Fruit fly (Drosophila melanogaster): Measurements from ENCODE around the gene ppk.

The ppk gene

DNA sequence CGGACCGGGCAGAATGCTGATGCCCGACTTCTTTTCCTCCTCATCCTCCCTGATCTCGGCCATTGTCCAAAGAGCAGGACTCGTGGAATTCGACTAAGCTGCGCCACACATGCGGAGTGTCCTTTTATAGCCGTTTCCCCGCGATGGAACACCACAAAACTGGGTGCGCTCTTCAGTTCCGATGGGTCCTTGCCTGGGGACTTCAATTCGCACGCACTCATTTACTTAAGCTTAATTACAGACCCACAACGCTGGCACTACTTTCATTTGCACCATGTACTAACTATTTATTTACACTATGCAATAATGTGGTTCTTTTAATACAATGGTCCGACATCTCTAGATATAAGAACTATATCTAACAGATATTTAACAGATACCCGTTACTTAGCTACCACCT is at the start of gene ppk:
Gene ppk, minus strand, starts transcription at position 101 of the 400 bp plus-strand sequence.
- TF ChIP-seq ovo (GFP tag; optimal IDR thresholded peaks at IDR 0.05): no peak
- TF ChIP-seq CG12768 (GFP tag; optimal IDR thresholded peaks at IDR 0.05): no peak
- TF ChIP-seq CG14711 (tag; optimal IDR thresholded peaks at IDR 0.05): no peak
- TF ChIP-seq Hr96 (GFP tag; optimal IDR thresholded peaks at IDR 0.05): no peak
- no peak for TF ChIP-seq CG5204 (GFP tag; optimal IDR thresholded peaks at IDR 0.05)
- no peak for TF ChIP-seq CG7101 (tag; optimal IDR thresholded peaks at IDR 0.05)
- TF ChIP-seq bab1 (GFP tag; optimal IDR thresholded peaks at IDR 0.05): no peak
- TF ChIP-seq kay (GFP tag; ENCODE audit: borderline replicate concordance): no peak
- TF ChIP-seq pad (GFP tag; optimal IDR thresholded peaks at IDR 0.05): no peak
- TF ChIP-seq cnc (optimal IDR thresholded peaks at IDR 0.05): no peak
- TF ChIP-seq Mnt (GFP tag; optimal IDR thresholded peaks at IDR 0.05): no peak
- TF ChIP-seq Crg-1 (GFP tag; optimal IDR thresholded peaks at IDR 0.05): no peak
- no peak for TF ChIP-seq cic (GFP tag; optimal IDR thresholded peaks at IDR 0.05)
- no peak for TF ChIP-seq tj (GFP tag; optimal IDR thresholded peaks at IDR 0.05)
- TF ChIP-seq CG7045 (GFP tag; optimal IDR thresholded peaks at IDR 0.05): no peak
- TF ChIP-seq Clk (GFP tag; optimal IDR thresholded peaks at IDR 0.05): no peak
- no peak for TF ChIP-seq CG11617 (GFP tag; optimal IDR thresholded peaks at IDR 0.05)

dm6 chr2L:14430138-14430815 is 49.3 kb upstream of the ppk start:
- TF ChIP-seq toe (GFP tag; optimal IDR thresholded peaks at IDR 0.05) (no peak), cnc (optimal IDR thresholded peaks at IDR 0.05) (no peak), cic (GFP tag; optimal IDR thresholded peaks at IDR 0.05) (no peak), CG12768 (GFP tag; optimal IDR thresholded peaks at IDR 0.05) (no peak), pad (GFP tag; optimal IDR thresholded peaks at IDR 0.05) (no peak), CG7101 (tag; optimal IDR thresholded peaks at IDR 0.05) (no peak), Crg-1 (GFP tag; optimal IDR thresholded peaks at IDR 0.05) (no peak), CG14711 (tag; optimal IDR thresholded peaks at IDR 0.05) (no peak), Hr96 (GFP tag; optimal IDR thresholded peaks at IDR 0.05) (no peak), ovo (GFP tag; optimal IDR thresholded peaks at IDR 0.05) (no peak), CG11617 (GFP tag; optimal IDR thresholded peaks at IDR 0.05) (no peak), Mnt (GFP tag; optimal IDR thresholded peaks at IDR 0.05) (no peak), CG5204 (GFP tag; optimal IDR thresholded peaks at IDR 0.05) (no peak), CG1620 (GFP tag; optimal IDR thresholded peaks at IDR 0.05) (no peak), tj (GFP tag; optimal IDR thresholded peaks at IDR 0.05) (no peak), CG7045 (GFP tag; optimal IDR thresholded peaks at IDR 0.05) (no peak), kay (GFP tag; ENCODE audit: borderline replicate concordance) (no peak), CG33017 (tag; optimal IDR thresholded peaks at IDR 0.05) (no peak)

DNA sequence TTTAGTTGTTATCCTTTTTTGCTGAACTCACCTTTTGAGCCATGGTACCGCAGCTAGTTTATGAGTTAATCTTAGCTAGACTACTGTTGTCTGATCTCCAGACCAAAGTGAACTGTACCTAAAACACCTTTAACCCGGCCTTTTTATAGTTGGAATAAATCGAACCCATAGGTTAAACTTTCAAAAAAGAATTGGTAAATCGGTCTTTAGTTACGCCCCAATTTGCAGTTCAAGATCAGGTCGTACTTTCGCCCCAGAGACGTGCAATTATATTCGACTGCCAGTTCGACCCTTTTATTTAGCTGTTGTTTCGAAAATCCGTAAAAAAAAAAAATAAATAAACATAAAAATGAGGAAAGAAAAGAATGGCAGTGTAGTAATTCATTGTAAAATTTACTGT is 44.1 kb upstream of the ppk start, which contains the start of gene Cpr35B:
Gene Cpr35B, minus strand, starts transcription at position 101 of the 400 bp plus-strand sequence.
- TF ChIP-seq CG7101 (tag; optimal IDR thresholded peaks at IDR 0.05) (no peak), cnc (optimal IDR thresholded peaks at IDR 0.05) (no peak), Clk (GFP tag; optimal IDR thresholded peaks at IDR 0.05) (no peak), pad (GFP tag; optimal IDR thresholded peaks at IDR 0.05) (no peak), toe (GFP tag; optimal IDR thresholded peaks at IDR 0.05) (no peak), Mnt (GFP tag; optimal IDR thresholded peaks at IDR 0.05) (no peak)

DNA sequence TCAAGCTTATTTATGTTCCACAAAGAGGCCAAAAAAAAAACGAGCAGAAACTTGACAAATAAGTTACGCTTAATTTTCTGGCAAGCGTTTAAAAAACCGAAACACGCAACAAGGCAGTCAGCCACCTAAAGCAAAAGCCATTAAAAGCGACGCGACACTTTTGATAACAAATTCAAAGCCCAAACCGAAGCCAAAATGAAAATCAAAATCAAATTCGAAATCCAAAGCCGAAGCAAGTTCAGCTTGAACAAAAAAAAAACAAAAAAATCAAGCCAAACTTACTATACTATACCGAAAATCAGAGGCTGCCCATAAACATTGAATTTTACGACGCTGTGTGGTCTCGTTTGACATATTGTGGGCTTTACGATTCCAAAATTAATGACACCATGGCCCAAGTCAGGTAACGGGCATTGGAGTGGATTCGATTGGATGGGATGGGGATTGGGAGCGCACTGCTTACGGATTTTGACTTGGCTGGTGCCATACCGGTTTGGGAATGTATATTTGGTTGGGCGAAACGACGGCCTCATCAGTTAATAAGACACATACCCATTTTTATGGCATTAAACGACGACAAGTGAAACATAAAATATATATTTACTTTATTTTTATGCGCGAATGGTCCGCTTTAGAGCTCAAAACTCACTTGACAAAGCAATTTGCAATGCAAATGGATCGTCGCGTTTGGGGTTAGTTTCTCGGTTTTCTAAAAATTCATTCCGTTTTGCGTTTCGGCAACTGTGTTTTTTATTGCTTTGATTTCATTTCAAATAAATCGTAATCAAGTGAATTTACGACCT is 41.3 kb upstream of the ppk start:
- TF ChIP-seq kay (GFP tag; ENCODE audit: borderline replicate concordance) (no peak), cic (GFP tag; optimal IDR thresholded peaks at IDR 0.05) (no peak), Mnt (GFP tag; optimal IDR thresholded peaks at IDR 0.05) (no peak), CG7101 (tag; optimal IDR thresholded peaks at IDR 0.05) (no peak), CG7045 (GFP tag; optimal IDR thresholded peaks at IDR 0.05) (no peak), cnc (optimal IDR thresholded peaks at IDR 0.05) (no peak), toe (GFP tag; optimal IDR thresholded peaks at IDR 0.05) (no peak), CG12768 (GFP tag; optimal IDR thresholded peaks at IDR 0.05) (no peak), CG33017 (tag; optimal IDR thresholded peaks at IDR 0.05) (no peak), ovo (GFP tag; optimal IDR thresholded peaks at IDR 0.05) (no peak), Hr96 (GFP tag; optimal IDR thresholded peaks at IDR 0.05) (no peak), bab1 (GFP tag; optimal IDR thresholded peaks at IDR 0.05) (no peak)

DNA sequence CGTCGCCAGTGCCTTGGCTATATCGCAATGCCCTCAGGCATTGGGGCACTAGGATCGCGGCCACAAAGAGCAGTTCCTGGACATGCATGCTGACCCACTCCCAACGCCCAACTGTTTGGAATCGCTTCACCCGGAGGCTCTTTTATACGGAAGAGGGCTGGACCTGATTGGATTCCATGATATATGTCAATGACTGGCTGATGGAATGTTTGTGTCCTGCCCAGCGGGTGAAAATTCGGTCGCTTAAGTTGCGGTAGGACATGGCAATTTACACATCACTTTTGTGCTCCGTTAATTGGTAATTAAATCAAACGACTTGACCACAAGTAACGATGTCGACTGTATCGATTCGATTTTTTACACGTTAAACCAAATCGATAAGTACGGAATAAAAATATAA is 36.3 kb upstream of the ppk start, which contains the start of gene Pburs:
Gene Pburs, minus strand, starts transcription at position 101 of the 400 bp plus-strand sequence.
- no peak for TF ChIP-seq CG33017 (tag; optimal IDR thresholded peaks at IDR 0.05)

dm6 chr2L:14414291-14414893 is 33.4 kb upstream of the ppk start:
- TF ChIP-seq CG7101 (tag; optimal IDR thresholded peaks at IDR 0.05) (no peak), cnc (optimal IDR thresholded peaks at IDR 0.05) (no peak), CG14711 (tag; optimal IDR thresholded peaks at IDR 0.05) (no peak), ovo (GFP tag; optimal IDR thresholded peaks at IDR 0.05) (no peak), CG7045 (GFP tag; optimal IDR thresholded peaks at IDR 0.05) (no peak), Crg-1 (GFP tag; optimal IDR thresholded peaks at IDR 0.05) (no peak), toe (GFP tag; optimal IDR thresholded peaks at IDR 0.05) (no peak), CG1620 (GFP tag; optimal IDR thresholded peaks at IDR 0.05) (no peak), pad (GFP tag; optimal IDR thresholded peaks at IDR 0.05) (no peak), bab1 (GFP tag; optimal IDR thresholded peaks at IDR 0.05) (no peak), CG11617 (GFP tag; optimal IDR thresholded peaks at IDR 0.05) (no peak), Mnt (GFP tag; optimal IDR thresholded peaks at IDR 0.05) (no peak), CG12768 (GFP tag; optimal IDR thresholded peaks at IDR 0.05) (no peak), CG5204 (GFP tag; optimal IDR thresholded peaks at IDR 0.05) (no peak), CG33017 (tag; optimal IDR thresholded peaks at IDR 0.05) (no peak), kay (GFP tag; ENCODE audit: borderline replicate concordance) (no peak), cic (GFP tag; optimal IDR thresholded peaks at IDR 0.05) (no peak), tj (GFP tag; optimal IDR thresholded peaks at IDR 0.05) (no peak)
